Worm (Caenorhabditis elegans): Measurements from ENCODE around the gene tsp-2.

DNA sequence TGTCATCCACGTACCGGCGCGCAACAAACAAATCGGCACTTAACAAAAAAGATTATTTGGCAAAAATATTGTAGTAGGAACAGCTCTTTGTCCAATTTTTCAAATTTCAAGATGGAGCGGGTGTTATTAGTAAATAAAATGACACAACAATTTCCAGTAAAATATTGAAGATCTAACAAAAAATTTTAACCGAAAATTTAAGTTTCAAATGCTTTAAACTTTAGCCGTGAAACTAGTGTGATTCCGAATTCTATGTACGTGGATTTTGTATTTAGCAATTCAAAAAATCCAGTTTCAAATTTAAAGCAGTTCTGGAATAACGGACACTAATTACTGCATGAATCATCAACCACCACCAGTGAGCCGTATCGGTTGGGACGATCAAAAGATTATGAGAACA lies 35.0 kb downstream of the tsp-2 start, which contains the start of gene snb-5:
- no peak for TF ChIP-seq elt-3 (tag; optimal IDR thresholded peaks at IDR 0.05)
- TF ChIP-seq elt-1 (tag; optimal IDR thresholded peaks at IDR 0.05) = no peak
- TF ChIP-seq egl-27 (tag; optimal IDR thresholded peaks at IDR 0.05) = no peak
- TF ChIP-seq blmp-1 (tag; optimal IDR thresholded peaks at IDR 0.05; ENCODE audit: insufficient read depth) = no peak
- TF ChIP-seq ama-1 (optimal IDR thresholded peaks at IDR 0.05) = no peak
- TF ChIP-seq unc-39 (tag; optimal IDR thresholded peaks at IDR 0.05) = no peak
- TF ChIP-seq unc-55 (GFP tag; optimal IDR thresholded peaks at IDR 0.05) = no peak
- no peak for TF ChIP-seq aly-2 (tag; optimal IDR thresholded peaks at IDR 0.05)
- no peak for TF ChIP-seq ztf-11 (tag; optimal IDR thresholded peaks at IDR 0.05)
- no peak for TF ChIP-seq ZK546.5 (tag; optimal IDR thresholded peaks at IDR 0.05)
- TF ChIP-seq nhr-237 (tag; optimal IDR thresholded peaks at IDR 0.05) = no peak
- no peak for TF ChIP-seq dmd-4 (tag; optimal IDR thresholded peaks at IDR 0.05)
- no peak for TF ChIP-seq alr-1 (tag; optimal IDR thresholded peaks at IDR 0.05)
